Fruit fly (Drosophila melanogaster) S2 (cell line): ENCODE measurements around the gene Paf-AHalpha.

ENCODE experiments used
- CG8478 ChIP-seq: fragments of >200 bp; optimal IDR thresholded peaks from 2 replicates; lab custom pipeline; 2018
- CTCF ChIP-seq, 2 experiments: fragments of >200 bp; optimal IDR thresholded peaks; 2 replicates each; lab custom pipeline; 2018

dm6 chrX:15813224-15813623, 27.8 kb upstream of the Paf-AHalpha start:
- TF ChIP-seq CG8478 (lab: Kevin White, UChicago) = no peak
- no peak for TF ChIP-seq CTCF (optimal IDR thresholded peaks at IDR 0.05; lab: Kevin White, UChicago)
